Fruit fly (Drosophila melanogaster) whole organism, embryonic: ENCODE measurements around the gene Lsp2.

Experiments
- CG10543 ChIP-seq: fragments of 200-800 bp; sonication (Bioruptor generic); optimal IDR thresholded peaks from 3 replicates; lab custom pipeline; 2017; ENCODE audit warnings: missing biosample characterization, mild to moderate bottlenecking, missing genetic modification characterization, moderate library complexity
- CG10565 ChIP-seq: fragments of 200-800 bp; sonication (Bioruptor generic); optimal IDR thresholded peaks from 3 replicates; lab custom pipeline; 2016; ENCODE audit warnings: missing biosample characterization, mild to moderate bottlenecking, missing genetic modification characterization
- CG10979 ChIP-seq: fragments of 200-800 bp; sonication (Bioruptor generic); optimal IDR thresholded peaks from 2 replicates; lab custom pipeline; 2018; ENCODE audit warnings: missing biosample characterization, mild to moderate bottlenecking, missing genetic modification characterization, moderate library complexity
- CG11093 ChIP-seq: fragments of 200-800 bp; sonication (Bioruptor generic); IDR thresholded peaks from 3 replicates; pipeline ENCODE4 v1.3.6; 2022; ENCODE audit warnings: missing biosample characterization, missing genetic modification characterization
- CG12769 ChIP-seq: fragments of 200-800 bp; sonication (Bioruptor generic); optimal IDR thresholded peaks from 2 replicates; lab custom pipeline; 2019; ENCODE audit warnings: missing biosample characterization, mild to moderate bottlenecking, missing genetic modification characterization, moderate library complexity
- CG13287 ChIP-seq: fragments of 200-800 bp; sonication (Bioruptor generic); IDR thresholded peaks from 2 replicates; pipeline ENCODE4 v1.3.6; 2022; ENCODE audit warnings: missing biosample characterization, missing genetic modification characterization; ENCODE audit not compliant: partially characterized antibody
- CG13894 ChIP-seq: fragments of 200-800 bp; sonication (Bioruptor generic); optimal IDR thresholded peaks from 3 replicates; lab custom pipeline; 2018; ENCODE audit warnings: missing biosample characterization, mild to moderate bottlenecking, missing genetic modification characterization, moderate library complexity
- CG16813 ChIP-seq: fragments of 200-800 bp; sonication (Bioruptor generic); IDR thresholded peaks from 3 replicates; pipeline ENCODE4 v1.3.6; 2022; ENCODE audit warnings: missing biosample characterization, missing genetic modification characterization; ENCODE audit not compliant: partially characterized antibody
- CG17612 ChIP-seq: fragments of 200-800 bp; sonication (Bioruptor generic); IDR thresholded peaks from 2 replicates; pipeline ENCODE4 v1.3.6; 2022; ENCODE audit warnings: missing biosample characterization, missing genetic modification characterization
- CG17912 ChIP-seq: fragments of 200-800 bp; sonication (Bioruptor generic); optimal IDR thresholded peaks from 2 replicates; lab custom pipeline; 2018; ENCODE audit warnings: missing biosample characterization, mild to moderate bottlenecking, missing genetic modification characterization
- CG31388 ChIP-seq: fragments of 200-800 bp; sonication (Bioruptor generic); optimal IDR thresholded peaks from 2 replicates; lab custom pipeline; 2016; ENCODE audit warnings: missing biosample characterization, missing genetic modification characterization
- CG32772 ChIP-seq: fragments of 200-800 bp; sonication (Bioruptor generic); IDR thresholded peaks from 2 replicates; pipeline ENCODE4 v1.3.6; 2022; ENCODE audit warnings: missing biosample characterization, missing genetic modification characterization
- CG33213 ChIP-seq: fragments of 200-800 bp; sonication (Bioruptor generic); optimal IDR thresholded peaks from 3 replicates; lab custom pipeline; 2016; ENCODE audit warnings: missing biosample characterization, missing genetic modification characterization
- CG4404 ChIP-seq: fragments of 200-800 bp; sonication (Bioruptor generic); IDR thresholded peaks from 2 replicates; pipeline ENCODE4 v1.3.6; 2022; ENCODE audit warnings: missing biosample characterization, missing genetic modification characterization
- CG4424 ChIP-seq: fragments of 200-800 bp; sonication (Bioruptor generic); optimal IDR thresholded peaks from 3 replicates; lab custom pipeline; 2016; ENCODE audit warnings: missing biosample characterization, missing genetic modification characterization
- CG6175 ChIP-seq: fragments of 200-800 bp; sonication (Bioruptor generic); IDR thresholded peaks from 3 replicates; pipeline ENCODE4 v1.3.6; 2022; ENCODE audit warnings: missing biosample characterization, missing genetic modification characterization
- CG6683 ChIP-seq: fragments of 200-800 bp; sonication (Bioruptor generic); optimal IDR thresholded peaks from 2 replicates; lab custom pipeline; 2017; ENCODE audit warnings: missing biosample characterization, mild to moderate bottlenecking, missing genetic modification characterization, missing genetic modification reagents
- CG7556 ChIP-seq: fragments of 200-800 bp; sonication (Bioruptor generic); optimal IDR thresholded peaks from 2 replicates; lab custom pipeline; 2017; ENCODE audit warnings: missing biosample characterization, mild to moderate bottlenecking, missing genetic modification characterization
- Drgx ChIP-seq: fragments of 200-800 bp; sonication (Bioruptor generic); IDR thresholded peaks from 2 replicates; pipeline ENCODE4 v1.3.6; 2022; ENCODE audit warnings: missing biosample characterization, missing genetic modification characterization
- E2f1 ChIP-seq: fragments of 200-800 bp; sonication (Bioruptor generic); IDR thresholded peaks from 2 replicates; pipeline ENCODE4 v1.3.6; 2022; ENCODE audit warnings: missing biosample characterization, missing genetic modification characterization
- Hand ChIP-seq: fragments of 200-800 bp; sonication (Bioruptor generic); optimal IDR thresholded peaks from 2 replicates; lab custom pipeline; 2017; ENCODE audit warnings: mild to moderate bottlenecking, missing biosample characterization, missing genetic modification reagents, missing genetic modification characterization
- HmgZ ChIP-seq: fragments of 200-800 bp; sonication (Bioruptor generic); optimal IDR thresholded peaks from 2 replicates; lab custom pipeline; 2018; ENCODE audit warnings: missing biosample characterization, mild to moderate bottlenecking, missing genetic modification characterization
- MBD-R2 ChIP-seq: fragments of 200-800 bp; sonication (Bioruptor generic); IDR thresholded peaks from 2 replicates; pipeline ENCODE4 v1.3.6; 2022; ENCODE audit warnings: missing biosample characterization, missing genetic modification characterization
- Mad ChIP-seq: fragments of 200-800 bp; sonication (Bioruptor generic); optimal IDR thresholded peaks from 2 replicates; lab custom pipeline; 2016; ENCODE audit warnings: missing biosample characterization, missing genetic modification characterization
- Med ChIP-seq: fragments of 200-800 bp; sonication (Bioruptor generic); peaks from one replicate; lab custom pipeline; 2016; ENCODE audit warnings: missing biosample characterization, missing genetic modification characterization, mild to moderate bottlenecking, inconsistent platforms, moderate library complexity
- NfI ChIP-seq: fragments of 200-800 bp; sonication (Bioruptor generic); optimal IDR thresholded peaks from 3 replicates; lab custom pipeline; 2018; ENCODE audit warnings: missing biosample characterization, mild to moderate bottlenecking, missing genetic modification characterization, moderate library complexity
- Rx ChIP-seq: fragments of 200-800 bp; sonication (Bioruptor generic); IDR thresholded peaks from 2 replicates; pipeline ENCODE4 v1.3.6; 2022; ENCODE audit warnings: missing biosample characterization, missing genetic modification characterization
- Sry-δ ChIP-seq: fragments of 200-800 bp; sonication (Bioruptor generic); optimal IDR thresholded peaks from 2 replicates; lab custom pipeline; 2016; ENCODE audit warnings: missing biosample characterization, missing genetic modification characterization
- YL-1 ChIP-seq: fragments of 200-800 bp; sonication (Bioruptor generic); optimal IDR thresholded peaks from 3 replicates; lab custom pipeline; 2017; ENCODE audit warnings: missing biosample characterization, mild to moderate bottlenecking, missing genetic modification characterization
- abd-A ChIP-seq: fragments of 200-800 bp; sonication (Bioruptor generic); optimal IDR thresholded peaks from 3 replicates; lab custom pipeline; 2019; ENCODE audit warnings: missing biosample characterization, mild to moderate bottlenecking, missing genetic modification characterization, moderate library complexity
- bowl ChIP-seq: fragments of 200-800 bp; sonication (Bioruptor generic); IDR thresholded peaks from 2 replicates; pipeline ENCODE4 v1.3.6; 2022; ENCODE audit warnings: missing biosample characterization, missing genetic modification characterization
- cas ChIP-seq: fragments of 200-800 bp; sonication (Bioruptor generic); IDR thresholded peaks from 2 replicates; pipeline ENCODE4 v1.3.6; 2022; ENCODE audit warnings: missing biosample characterization, missing genetic modification characterization
- chif ChIP-seq, 2 experiments: fragments of 200-800 bp; sonication (Bioruptor generic); optimal IDR thresholded peaks; 3 replicates each; lab custom pipeline; 2016; ENCODE audit warnings: missing biosample characterization in 2 of 2, missing genetic modification characterization in 2 of 2
- chinmo ChIP-seq: fragments of 200-800 bp; sonication (Bioruptor generic); IDR thresholded peaks from 4 replicates; pipeline ENCODE4 v1.3.6; 2022; ENCODE audit warnings: missing biosample characterization, missing genetic modification characterization; ENCODE audit not compliant: partially characterized antibody
- ci ChIP-seq: fragments of 200-800 bp; sonication (Bioruptor generic); IDR thresholded peaks from 3 replicates; pipeline ENCODE4 v1.3.6; 2022; ENCODE audit warnings: missing biosample characterization, missing genetic modification characterization
- cwo ChIP-seq: fragments of 200-800 bp; sonication (Bioruptor generic); optimal IDR thresholded peaks from 3 replicates; lab custom pipeline; 2017; ENCODE audit warnings: missing biosample characterization, missing genetic modification characterization, mild to moderate bottlenecking, moderate library complexity, missing genetic modification reagents
- eyg ChIP-seq: fragments of 200-800 bp; sonication (Bioruptor generic); optimal IDR thresholded peaks from 3 replicates; lab custom pipeline; 2016; ENCODE audit warnings: missing biosample characterization, missing genetic modification characterization
- ftz-f1 ChIP-seq: fragments of 200-800 bp; sonication (Bioruptor generic); optimal IDR thresholded peaks from 2 replicates; lab custom pipeline; 2016; ENCODE audit warnings: missing biosample characterization, missing genetic modification characterization
- grau ChIP-seq: fragments of 200-800 bp; optimal IDR thresholded peaks from 3 replicates; lab custom pipeline; 2019; ENCODE audit warnings: missing biosample characterization, mild to moderate bottlenecking, missing genetic modification characterization, moderate library complexity
- h ChIP-seq: fragments of >200 bp; optimal IDR thresholded peaks from 2 replicates; lab custom pipeline; 2017
- peb ChIP-seq: fragments of 200-800 bp; sonication (Bioruptor generic); IDR thresholded peaks from 2 replicates; pipeline ENCODE4 v1.3.6; 2022; ENCODE audit warnings: missing biosample characterization, missing genetic modification characterization
- prd ChIP-seq, 3 experiments: fragments of >200 bp in 2 of 3; fragments of 200-800 bp in 1 of 3; sonication (Bioruptor generic) in 1 of 3; optimal IDR thresholded peaks in 2 of 3; IDR thresholded peaks in 1 of 3; 2 replicates in 2 of 3; 3 replicates in 1 of 3; pipeline versions ENCODE4 v1.3.6 to Lab custom; 2017 to 2022; ENCODE audit warnings: missing biosample characterization in 1 of 3, missing genetic modification characterization in 1 of 3
- tin ChIP-seq: fragments of 200-800 bp; sonication (Bioruptor generic); optimal IDR thresholded peaks from 3 replicates; lab custom pipeline; 2016; ENCODE audit warnings: missing biosample characterization, missing genetic modification characterization
- tup ChIP-seq: fragments of 200-800 bp; sonication (Bioruptor generic); optimal IDR thresholded peaks from 2 replicates; lab custom pipeline; 2016; ENCODE audit warnings: missing biosample characterization, mild to moderate bottlenecking, missing genetic modification characterization, moderate library complexity
- wor ChIP-seq: fragments of 200-800 bp; sonication (Bioruptor generic); IDR thresholded peaks from 2 replicates; pipeline ENCODE4 v1.3.6; 2022; ENCODE audit warnings: missing biosample characterization, missing genetic modification characterization
- yki ChIP-seq: fragments of >200 bp; optimal IDR thresholded peaks from 3 replicates; lab custom pipeline; 2018
- z ChIP-seq: fragments of 200-800 bp; sonication (Bioruptor generic); IDR thresholded peaks from 3 replicates; pipeline ENCODE4 v1.3.6; 2022; ENCODE audit warnings: missing biosample characterization, missing genetic modification characterization
- zen ChIP-seq: fragments of 200-800 bp; sonication (Bioruptor generic); optimal IDR thresholded peaks from 3 replicates; lab custom pipeline; 2018; ENCODE audit warnings: missing biosample characterization, mild to moderate bottlenecking, missing genetic modification characterization, moderate library complexity

Lsp2 gene

DNA sequence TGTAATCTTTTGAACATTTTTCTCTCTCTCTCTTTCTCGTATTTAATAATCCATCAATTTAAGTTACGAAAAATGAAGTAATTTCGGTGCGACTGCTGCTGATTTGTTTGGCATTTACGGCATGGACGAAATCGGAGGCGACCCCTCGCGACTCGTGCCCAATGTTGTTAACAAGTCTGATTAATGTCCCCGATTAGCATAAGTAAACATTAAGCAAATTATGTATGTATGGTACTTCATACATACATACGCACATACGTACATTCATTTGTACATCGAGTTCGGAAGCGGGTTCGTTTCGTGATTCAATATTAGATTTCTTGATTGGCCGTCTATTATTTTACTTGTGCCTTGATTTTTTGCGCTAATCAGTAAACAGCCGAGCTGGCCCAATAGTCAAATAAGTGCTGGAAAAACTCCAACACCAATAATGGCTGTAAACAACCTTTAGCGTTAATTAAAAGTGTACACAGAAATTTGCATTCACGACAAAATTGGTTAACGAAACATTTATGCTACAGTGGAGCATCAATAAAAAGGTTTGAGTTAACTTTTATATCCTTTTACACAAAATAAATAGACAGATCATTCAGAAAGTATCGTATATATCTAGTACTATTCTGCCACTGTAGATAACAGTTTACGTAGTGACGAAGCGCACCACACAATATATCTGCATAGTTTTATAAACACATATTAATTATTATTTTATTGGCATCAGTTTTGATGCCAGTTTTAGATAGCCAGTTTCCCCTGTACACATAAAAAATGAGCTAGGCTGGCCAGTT, 38.1 kb upstream of the Lsp2 start (continued):
- TF ChIP-seq h (no peak), CG13287 (no peak), Drgx (GFP tag; lab: Robert Waterston, UW) (peak; percentile 38; the same call in 1 of the 2 replicates), peb (GFP tag; lab: Robert Waterston, UW) (no peak; the same call in 1 of the 2 replicates), z (GFP tag; lab: Robert Waterston, UW) (no peak), ci (GFP tag; lab: Robert Waterston, UW) (0 out of 3 replicates have a peak, but pooled peaks have one; percentile 38), CG31388 (GFP tag; lab: Kevin White, UChicago) (no peak), CG4404 (GFP tag; lab: Robert Waterston, UW) (0 out of 2 replicates have a peak, but pooled peaks have one; percentile 55), CG6175 (GFP tag; lab: Robert Waterston, UW) (no peak), MBD-R2 (GFP tag; lab: Robert Waterston, UW) (peak; percentile 45; the same call in 1 of the 2 replicates), cwo (GFP tag; lab: Kevin White, UChicago) (peak; percentile 16), tup (GFP tag; lab: Kevin White, UChicago) (peak; percentile 28)

- TF ChIP-seq CG17912 (GFP tag; lab: Kevin White, UChicago) (no peak), eyg (GFP tag; lab: Kevin White, UChicago) (no peak), CG17612 (GFP tag; lab: Robert Waterston, UW) (no peak), zen (no peak), Med (peak; percentile 64), cas (GFP tag; lab: Robert Waterston, UW) (no peak), Hand (no peak), CG16813 (GFP tag; lab: Robert Waterston, UW) (no peak), chif (GFP tag; optimal IDR thresholded peaks at IDR 0.05; lab: Kevin White, UChicago) (no peak), NfI (no peak), HmgZ (no peak), grau (tag; lab: Kevin White, UChicago) (no peak), CG13894 (tag; lab: Kevin White, UChicago) (peak; percentile 96), CG10543 (GFP tag; lab: Kevin White, UChicago) (no peak), YL-1 (GFP tag; lab: Kevin White, UChicago) (no peak), CG10565 (GFP tag; lab: Kevin White, UChicago) (no peak), CG32772 (GFP tag; lab: Robert Waterston, UW) (no peak), abd-A (tag; lab: Kevin White, UChicago) (peak; percentile 62), Sry-δ (GFP tag; lab: Kevin White, UChicago) (no peak), CG12769 (peak; percentile 28), ftz-f1 (GFP tag; lab: Kevin White, UChicago) (no peak), Mad (GFP tag; lab: Kevin White, UChicago) (no peak), tin (GFP tag; lab: Kevin White, UChicago) (no peak), CG11093 (no peak), CG7556 (GFP tag; lab: Kevin White, UChicago) (no peak), chinmo (0 out of 4 replicates have a peak, but pooled peaks have one; percentile 38), prd (optimal IDR thresholded peaks at IDR 0.05; lab: Kevin White, UChicago) (no peak), prd (GFP tag; IDR thresholded peaks at IDR 0.05; lab: Robert Waterston, UW) (0 out of 3 replicates have a peak, but pooled peaks have one; percentile 14), yki (lab: Kevin White, UChicago) (no peak), Rx (no peak), wor (no peak), bowl (GFP tag; lab: Robert Waterston, UW) (no peak), E2f1 (GFP tag; lab: Robert Waterston, UW) (no peak), CG6683 (GFP tag; lab: Kevin White, UChicago) (no peak), CG4424 (no peak), CG10979 (tag; lab: Kevin White, UChicago) (no peak), CG33213 (GFP tag; lab: Kevin White, UChicago) (no peak)
These were observed 36.3 kb upstream of the Lsp2 start for dm6 chr3L:12092860-12093359.
